Worm (Caenorhabditis elegans) whole organism, early embryonic: ENCODE measurements around the gene sas-1.
A peak's percentile ranks its signal among the peaks of the same experiment; 100 is the strongest.

ENCODE experiments used
- B0310.2 ChIP-seq: sonication (generic microtip); optimal IDR thresholded peaks from 2 replicates; lab custom pipeline; 2016; ENCODE audit warnings: mild to moderate bottlenecking, missing genetic modification characterization, missing compliant biosample characterization
- F13C5.2 ChIP-seq: sonication (generic microtip); optimal IDR thresholded peaks from 2 replicates; lab custom pipeline; 2017; ENCODE audit warnings: mild to moderate bottlenecking, missing genetic modification characterization, inconsistent platforms, missing compliant biosample characterization
- aly-1 ChIP-seq: sonication (generic microtip); optimal IDR thresholded peaks from 2 replicates; lab custom pipeline; 2016; ENCODE audit warnings: missing genetic modification characterization, missing compliant biosample characterization
- ama-1 ChIP-seq: fragments of 150-350 bp; optimal IDR thresholded peaks from 2 replicates; lab custom pipeline; 2014
- ceh-13 ChIP-seq: fragments of 200-800 bp; sonication (Bioruptor generic); optimal IDR thresholded peaks from 2 replicates; lab custom pipeline; 2018; ENCODE audit warnings: mild to moderate bottlenecking, missing genetic modification characterization, missing compliant biosample characterization
- ceh-36 ChIP-seq: sonication (generic microtip); optimal IDR thresholded peaks from 2 replicates; lab custom pipeline; 2016; ENCODE audit warnings: missing genetic modification characterization, inconsistent platforms, missing compliant biosample characterization
- ets-7 ChIP-seq: sonication (generic microtip); optimal IDR thresholded peaks from 2 replicates; lab custom pipeline; 2016; ENCODE audit warnings: missing genotype, missing genetic modification characterization, missing compliant biosample characterization
- flt-1 ChIP-seq: fragments of 200-800 bp; sonication (Bioruptor generic); IDR thresholded peaks from 2 replicates; pipeline ENCODE4 v1.3.6; 2022; ENCODE audit warnings: missing genetic modification characterization, missing compliant biosample characterization
- hmbx-1 ChIP-seq: sonication (generic microtip); optimal IDR thresholded peaks from 2 replicates; lab custom pipeline; 2016; ENCODE audit warnings: mild to moderate bottlenecking, missing genetic modification characterization, missing compliant biosample characterization
- hmg-4 ChIP-seq: fragments of 200-800 bp; sonication (Bioruptor generic); optimal IDR thresholded peaks from 2 replicates; lab custom pipeline; 2018; ENCODE audit warnings: mild to moderate bottlenecking, missing genetic modification characterization, missing compliant biosample characterization
- hnd-1 ChIP-seq: sonication (generic microtip); optimal IDR thresholded peaks from 2 replicates; lab custom pipeline; 2016; ENCODE audit warnings: missing genetic modification characterization, missing compliant biosample characterization
- pes-1 ChIP-seq: fragments of 200-800 bp; sonication (Bioruptor generic); IDR thresholded peaks from 2 replicates; pipeline ENCODE4 v1.3.6; 2022; ENCODE audit warnings: missing genetic modification reagents, missing genetic modification characterization, missing compliant biosample characterization
- scrt-1 ChIP-seq: fragments of 200-800 bp; sonication (Bioruptor generic); IDR thresholded peaks from 2 replicates; pipeline ENCODE4 v1.3.6; 2022; ENCODE audit warnings: missing genetic modification characterization, missing compliant biosample characterization
- sea-1 ChIP-seq: fragments of 200-800 bp; sonication (Bioruptor generic); conservative IDR thresholded peaks from 2 replicates; pipeline ENCODE4 v1.3.6; 2022; ENCODE audit warnings: missing genetic modification characterization, missing compliant biosample characterization
- tbx-11 ChIP-seq: fragments of 200-800 bp; sonication (Bioruptor generic); IDR thresholded peaks from 2 replicates; pipeline ENCODE4 v1.3.6; 2022; ENCODE audit warnings: missing genetic modification characterization, missing compliant biosample characterization
- tbx-37 ChIP-seq: fragments of 200-800 bp; sonication (Bioruptor generic); conservative IDR thresholded peaks from 2 replicates; pipeline ENCODE4 v1.3.6; 2022; ENCODE audit warnings: missing genetic modification reagents, missing genetic modification characterization, missing compliant biosample characterization
- tra-4 ChIP-seq: sonication (generic microtip); optimal IDR thresholded peaks from 2 replicates; lab custom pipeline; 2017; ENCODE audit warnings: missing genetic modification characterization, missing compliant biosample characterization

sas-1 gene

ce11 chrIII:12703237-12703636 lies 3.9 kb downstream of the sas-1 start:
- TF ChIP-seq ceh-36 (no peak), F13C5.2 (tag; lab: Kevin White, UChicago) (no peak), aly-1 (tag; lab: Kevin White, UChicago) (no peak), flt-1 (GFP tag; lab: Robert Waterston, UW) (no peak), hmbx-1 (no peak), ets-7 (no peak), tbx-11 (GFP tag; lab: Robert Waterston, UW) (no peak)

DNA sequence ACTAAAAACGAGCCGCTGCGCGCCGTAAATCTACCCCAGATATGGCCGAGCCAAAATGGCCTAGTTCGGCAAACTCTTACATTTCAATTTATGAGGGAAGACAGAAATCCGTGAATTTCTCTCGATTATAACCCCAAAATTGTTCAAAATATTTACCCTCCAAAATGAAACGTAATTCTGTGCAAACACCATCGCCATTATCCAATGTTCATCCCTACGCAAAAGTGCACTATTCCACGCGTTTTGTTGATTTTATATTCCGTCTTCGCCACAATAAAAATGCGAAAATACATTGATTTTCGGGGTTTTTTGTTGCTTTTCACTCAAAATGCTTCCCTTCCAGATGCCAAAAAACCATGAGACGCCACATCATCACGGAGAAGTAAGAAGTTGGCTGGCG lies 11.9 kb downstream of the sas-1 start, which contains the start of gene hut-1:
TSS of gene hut-1 (plus strand) at position 344 of the 400 bp plus-strand sequence.
- TF ChIP-seq tra-4, result no peak
- 0 out of 2 replicates have a peak, but pooled peaks have one; percentile 2 for TF ChIP-seq tbx-37 (GFP tag; lab: Robert Waterston, UW)
- TF ChIP-seq hmbx-1, result no peak
- no peak for TF ChIP-seq pes-1
- peak; percentile 29 for TF ChIP-seq F13C5.2 (tag; lab: Kevin White, UChicago)
- TF ChIP-seq ceh-13 (GFP tag; lab: Kevin White, UChicago), result no peak
- peak; percentile 20 for TF ChIP-seq hmg-4 (GFP tag; lab: Kevin White, UChicago)

- TF ChIP-seq flt-1 (GFP tag; lab: Robert Waterston, UW), result no peak
- TF ChIP-seq hnd-1, result no peak
- TF ChIP-seq hmbx-1, result no peak
- TF ChIP-seq B0310.2 (tag; lab: Kevin White, UChicago), result no peak
- TF ChIP-seq tbx-11 (GFP tag; lab: Robert Waterston, UW), result no peak
- no peak for TF ChIP-seq sea-1
- TF ChIP-seq ama-1 (lab: Kevin White, UChicago), result no peak
- no peak for TF ChIP-seq scrt-1 (GFP tag; lab: Robert Waterston, UW)
- TF ChIP-seq pes-1, result no peak
- no peak for TF ChIP-seq ceh-36
- no peak for TF ChIP-seq aly-1 (tag; lab: Kevin White, UChicago)
- no peak for TF ChIP-seq tra-4
- TF ChIP-seq ets-7, result no peak
- no peak for TF ChIP-seq ceh-13 (GFP tag; lab: Kevin White, UChicago)
- TF ChIP-seq tbx-37 (GFP tag; lab: Robert Waterston, UW), result no peak
- TF ChIP-seq hmg-4 (GFP tag; lab: Kevin White, UChicago), result no peak
- no peak for TF ChIP-seq F13C5.2 (tag; lab: Kevin White, UChicago)
Observed at ce11 chrIII:12711682-12712081, 12.4 kb downstream of the sas-1 start.

DNA sequence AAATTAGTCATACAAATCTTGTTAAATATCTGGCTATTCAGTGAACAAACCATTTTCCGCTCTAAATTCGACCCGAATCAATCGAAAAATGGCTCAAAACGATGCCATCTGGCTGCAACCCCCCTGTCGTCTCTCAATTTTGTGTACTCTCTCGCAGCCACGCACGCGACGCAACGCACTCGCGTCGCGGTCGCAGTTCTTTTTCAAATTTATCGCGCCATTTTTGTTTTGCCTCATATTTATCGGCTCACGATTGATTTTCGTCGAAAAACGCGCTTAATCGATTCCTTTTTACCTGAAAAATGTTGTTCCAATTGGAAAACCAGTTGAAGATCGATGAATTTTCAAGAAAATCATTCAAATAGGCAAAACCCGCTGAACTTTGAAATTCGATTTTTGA lies 14.6 kb downstream of the sas-1 start:
- no peak for TF ChIP-seq sea-1
- TF ChIP-seq hmg-4 (GFP tag; lab: Kevin White, UChicago), result no peak
- peak; percentile 27 for TF ChIP-seq F13C5.2 (tag; lab: Kevin White, UChicago)
- peak; percentile 66 for TF ChIP-seq ama-1 (lab: Kevin White, UChicago)

DNA sequence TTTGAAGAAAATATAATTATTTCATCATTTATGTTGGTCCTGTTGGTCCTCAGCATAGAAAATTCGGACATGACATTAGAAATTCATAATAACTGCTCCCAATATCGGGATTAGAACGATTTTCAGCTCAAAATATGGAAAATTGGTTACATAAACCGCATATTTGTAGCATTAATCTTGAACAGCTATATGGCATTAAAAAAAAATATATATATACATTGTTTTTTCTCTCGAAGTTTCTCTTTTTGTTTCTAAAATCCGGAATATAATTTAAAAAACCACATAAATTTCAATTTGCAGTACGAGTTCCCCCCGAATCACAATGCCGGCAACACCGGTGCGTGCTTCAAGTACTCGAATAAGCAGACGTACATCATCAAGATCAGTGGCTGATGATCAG lies 15.0 kb downstream of the sas-1 start, which contains the start of gene ssl-1:
TSS of gene ssl-1 (plus strand) at position 301 of the 400 bp plus-strand sequence.
- TF ChIP-seq ceh-36, result no peak
- no peak for TF ChIP-seq sea-1
- TF ChIP-seq scrt-1 (GFP tag; lab: Robert Waterston, UW), result no peak
- TF ChIP-seq tbx-37 (GFP tag; lab: Robert Waterston, UW), result no peak
- no peak for TF ChIP-seq hnd-1
- no peak for TF ChIP-seq ceh-13 (GFP tag; lab: Kevin White, UChicago)
- TF ChIP-seq pes-1, result no peak
- TF ChIP-seq tra-4, result no peak
- no peak for TF ChIP-seq hmbx-1

DNA sequence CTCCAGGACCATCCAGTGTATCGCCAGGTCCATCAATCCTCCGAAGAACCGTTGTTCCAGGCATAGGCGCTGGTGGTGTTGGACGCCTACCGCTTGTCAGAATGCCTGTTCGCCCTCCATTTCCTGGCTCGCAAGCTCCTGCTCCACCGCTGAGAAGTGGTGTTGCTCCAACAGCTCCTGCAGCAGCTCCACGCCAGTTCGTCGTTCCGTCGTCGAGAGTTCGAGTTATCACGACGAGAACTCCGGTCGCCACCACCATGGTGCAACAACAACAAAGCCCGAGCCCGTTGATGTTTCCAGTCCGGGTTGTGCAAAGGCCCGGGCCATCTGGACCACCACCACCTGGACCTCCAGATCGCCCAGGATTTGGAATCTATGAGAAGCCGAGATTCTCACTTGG lies 28.9 kb downstream of the sas-1 start:
- TF ChIP-seq aly-1 (tag; lab: Kevin White, UChicago), result no peak
- no peak for TF ChIP-seq B0310.2 (tag; lab: Kevin White, UChicago)
- TF ChIP-seq scrt-1 (GFP tag; lab: Robert Waterston, UW), result no peak
- no peak for TF ChIP-seq F13C5.2 (tag; lab: Kevin White, UChicago)
- TF ChIP-seq tbx-11 (GFP tag; lab: Robert Waterston, UW), result no peak
- TF ChIP-seq hmg-4 (GFP tag; lab: Kevin White, UChicago), result no peak
- TF ChIP-seq pes-1, result no peak; the same call in 1 of the 2 replicates

DNA sequence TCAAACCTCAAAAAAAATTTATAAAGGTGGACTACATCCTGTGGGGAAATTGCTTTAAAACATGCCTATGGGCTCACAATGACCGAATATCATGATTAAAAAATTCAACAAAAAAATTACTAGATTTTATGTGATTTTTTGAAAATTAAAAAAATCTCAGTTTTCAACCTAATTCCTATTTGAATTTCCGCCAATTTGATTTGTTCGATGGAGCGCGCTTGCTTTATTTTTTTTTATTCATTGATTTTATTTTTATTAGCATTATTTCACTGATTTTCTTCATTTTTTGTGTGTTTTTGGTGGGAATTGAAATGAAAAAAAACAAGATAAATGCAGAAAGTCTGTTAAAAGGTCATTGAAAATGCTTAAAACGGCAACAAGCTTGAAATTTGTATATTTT lies 39.6 kb downstream of the sas-1 start:
- no peak for TF ChIP-seq hmbx-1
- no peak for TF ChIP-seq tbx-11 (GFP tag; lab: Robert Waterston, UW)
- TF ChIP-seq hnd-1, result no peak
- no peak for TF ChIP-seq F13C5.2 (tag; lab: Kevin White, UChicago)
- no peak for TF ChIP-seq flt-1 (GFP tag; lab: Robert Waterston, UW)
- no peak for TF ChIP-seq tbx-37 (GFP tag; lab: Robert Waterston, UW)
- TF ChIP-seq tra-4, result no peak
- TF ChIP-seq B0310.2 (tag; lab: Kevin White, UChicago), result no peak

DNA sequence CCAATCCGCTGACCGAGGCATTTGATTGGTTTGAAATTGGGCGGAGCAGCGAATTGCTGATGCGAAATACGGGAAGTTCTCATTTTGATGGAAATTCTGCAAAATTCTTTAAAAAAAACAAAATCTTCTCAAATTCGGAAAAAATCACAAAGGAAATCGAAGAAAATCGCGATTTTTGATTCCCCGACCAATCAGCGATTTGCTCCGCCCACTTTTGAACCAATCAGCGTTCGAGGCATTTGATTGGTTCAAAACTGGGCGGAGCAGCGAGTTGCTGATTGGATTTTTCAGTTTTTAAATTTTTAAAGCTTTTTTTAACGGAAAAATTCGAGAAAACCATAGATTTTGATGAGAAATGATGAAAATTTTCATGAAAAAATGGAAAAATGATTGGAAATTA lies 41.0 kb downstream of the sas-1 start:
- TF ChIP-seq tbx-11 (GFP tag; lab: Robert Waterston, UW), result no peak
- TF ChIP-seq scrt-1 (GFP tag; lab: Robert Waterston, UW), result no peak
- TF ChIP-seq tra-4, result no peak

DNA sequence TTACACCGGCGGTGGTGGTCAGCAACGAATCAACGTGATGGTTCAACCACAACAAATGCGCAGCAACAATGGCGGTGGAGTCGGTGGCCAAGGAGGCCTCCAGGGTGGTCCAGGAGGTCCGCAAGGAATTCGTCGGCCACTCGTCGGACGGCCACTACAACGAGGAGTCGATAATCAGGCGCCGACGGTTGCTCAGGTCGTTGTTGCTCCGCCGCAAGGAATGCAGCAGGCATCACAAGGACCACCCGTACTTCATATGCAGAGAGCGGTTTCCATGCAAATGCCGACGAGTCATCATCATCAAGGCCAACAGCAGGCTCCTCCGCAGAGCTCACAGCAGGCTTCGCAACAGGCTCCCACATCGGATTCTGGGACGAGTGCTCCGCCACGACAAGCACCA lies 44.2 kb downstream of the sas-1 start:
- TF ChIP-seq B0310.2 (tag; lab: Kevin White, UChicago) (no peak), tbx-11 (GFP tag; lab: Robert Waterston, UW) (no peak), hmg-4 (GFP tag; lab: Kevin White, UChicago) (no peak), tbx-37 (GFP tag; lab: Robert Waterston, UW) (no peak)
